Fruit fly (Drosophila melanogaster) whole organism, embryonic: ENCODE results near the gene UK114.

ENCODE experiments used
- CG10321 ChIP-seq: fragments of 200-800 bp; sonication (Bioruptor generic); IDR thresholded peaks from 2 replicates; pipeline ENCODE4 v1.3.6; 2022; ENCODE audit warnings: missing biosample characterization, missing genetic modification characterization
- CG10431 ChIP-seq: fragments of 200-800 bp; sonication (Bioruptor generic); optimal IDR thresholded peaks from 3 replicates; lab custom pipeline; 2018; ENCODE audit warnings: missing biosample characterization, mild to moderate bottlenecking, missing genetic modification characterization
- CG10654 ChIP-seq: fragments of 200-800 bp; sonication (Bioruptor generic); optimal IDR thresholded peaks from 2 replicates; lab custom pipeline; 2016; ENCODE audit warnings: missing biosample characterization, missing genetic modification characterization
- CG12219 ChIP-seq: fragments of 200-800 bp; sonication (Bioruptor generic); optimal IDR thresholded peaks from 3 replicates; lab custom pipeline; 2018; ENCODE audit warnings: missing biosample characterization, mild to moderate bottlenecking, missing genetic modification characterization
- CG12299 ChIP-seq: fragments of 200-800 bp; sonication (Bioruptor generic); optimal IDR thresholded peaks from 2 replicates; lab custom pipeline; 2018; ENCODE audit warnings: missing biosample characterization, mild to moderate bottlenecking, missing genetic modification characterization
- CG14965 ChIP-seq: fragments of 200-800 bp; sonication (Bioruptor generic); optimal IDR thresholded peaks from 2 replicates; lab custom pipeline; 2016; ENCODE audit warnings: missing biosample characterization, missing genetic modification characterization, borderline replicate concordance
- CG16779 ChIP-seq: fragments of 200-800 bp; sonication (Bioruptor generic); IDR thresholded peaks from 2 replicates; pipeline ENCODE4 v1.3.6; 2022; ENCODE audit warnings: missing biosample characterization, missing genetic modification characterization
- CG16813 ChIP-seq: fragments of 200-800 bp; sonication (Bioruptor generic); IDR thresholded peaks from 3 replicates; pipeline ENCODE4 v1.3.6; 2022; ENCODE audit warnings: missing biosample characterization, missing genetic modification characterization; ENCODE audit not compliant: partially characterized antibody
- CG2120 ChIP-seq: fragments of 200-800 bp; sonication (Bioruptor generic); optimal IDR thresholded peaks from 3 replicates; lab custom pipeline; 2016; ENCODE audit warnings: missing biosample characterization, missing genetic modification characterization
- CG2678 ChIP-seq: fragments of 200-800 bp; sonication (Bioruptor generic); optimal IDR thresholded peaks from 3 replicates; lab custom pipeline; 2019; ENCODE audit warnings: missing biosample characterization, mild to moderate bottlenecking, missing genetic modification characterization, moderate library complexity
- CG32532 ChIP-seq: fragments of 200-800 bp; sonication (Bioruptor generic); IDR thresholded peaks from 2 replicates; pipeline ENCODE4 v1.3.6; 2022; ENCODE audit warnings: missing biosample characterization, missing genetic modification characterization
- CG34422 ChIP-seq: fragments of 200-800 bp; sonication (Bioruptor generic); IDR thresholded peaks from 3 replicates; pipeline ENCODE4 v1.3.6; 2022; ENCODE audit warnings: missing biosample characterization, missing genetic modification characterization
- CG6272 ChIP-seq: fragments of 200-800 bp; sonication (Bioruptor generic); IDR thresholded peaks from 2 replicates; pipeline ENCODE4 v1.3.6; 2022; ENCODE audit warnings: missing biosample characterization, missing genetic modification characterization
- CG6791 ChIP-seq: fragments of 200-800 bp; sonication (Bioruptor generic); IDR thresholded peaks from 3 replicates; pipeline ENCODE4 v1.3.6; 2022; ENCODE audit warnings: missing biosample characterization, missing genetic modification characterization; ENCODE audit not compliant: partially characterized antibody
- CG7786 ChIP-seq: fragments of 200-800 bp; sonication (Bioruptor generic); optimal IDR thresholded peaks from 2 replicates; lab custom pipeline; 2016; ENCODE audit warnings: missing biosample characterization, missing genetic modification characterization
- CG9215 ChIP-seq: fragments of 200-800 bp; sonication (Bioruptor generic); IDR thresholded peaks from 2 replicates; pipeline ENCODE4 v1.3.6; 2022; ENCODE audit warnings: missing biosample characterization, missing genetic modification characterization
- Dll ChIP-seq: fragments of 200-800 bp; sonication (Bioruptor generic); IDR thresholded peaks from 4 replicates; pipeline ENCODE4 v1.3.6; 2022; ENCODE audit warnings: missing biosample characterization, missing genetic modification characterization; ENCODE audit not compliant: partially characterized antibody
- Drgx ChIP-seq: fragments of 200-800 bp; sonication (Bioruptor generic); IDR thresholded peaks from 2 replicates; pipeline ENCODE4 v1.3.6; 2022; ENCODE audit warnings: missing biosample characterization, missing genetic modification characterization
- Ets65A ChIP-seq: fragments of 200-800 bp; sonication (Bioruptor generic); peaks from one replicate; lab custom pipeline; 2016; ENCODE audit warnings: missing biosample characterization, missing genetic modification characterization
- Hr51 ChIP-seq, 2 experiments: fragments of 200-800 bp; sonication (Bioruptor generic); optimal IDR thresholded peaks; 2 replicates in 1 of 2; 3 replicates in 1 of 2; lab custom pipeline; 2016 to 2018; ENCODE audit warnings: missing biosample characterization in 2 of 2, missing genetic modification characterization in 2 of 2, mild to moderate bottlenecking in 1 of 2, moderate library complexity in 1 of 2
- Hsf ChIP-seq: fragments of 200-800 bp; sonication (Bioruptor generic); optimal IDR thresholded peaks from 3 replicates; lab custom pipeline; 2016; ENCODE audit warnings: missing biosample characterization, missing genetic modification characterization
- MESR4 ChIP-seq: fragments of 200-800 bp; sonication (Bioruptor generic); optimal IDR thresholded peaks from 2 replicates; lab custom pipeline; 2018; ENCODE audit warnings: missing biosample characterization, mild to moderate bottlenecking, missing genetic modification characterization, moderate library complexity
- Med ChIP-seq: fragments of 200-800 bp; sonication (Bioruptor generic); peaks from one replicate; lab custom pipeline; 2016; ENCODE audit warnings: missing biosample characterization, missing genetic modification characterization, mild to moderate bottlenecking, inconsistent platforms, moderate library complexity
- NC2β ChIP-seq: fragments of 200-800 bp; sonication (Bioruptor generic); optimal IDR thresholded peaks from 2 replicates; lab custom pipeline; 2016; ENCODE audit warnings: missing biosample characterization, missing genetic modification characterization
- Poxn ChIP-seq: fragments of 200-800 bp; sonication (Bioruptor generic); IDR thresholded peaks from 2 replicates; pipeline ENCODE4 v1.3.6; 2022; ENCODE audit warnings: missing biosample characterization, missing genetic modification characterization
- Sox100B ChIP-seq: fragments of 200-800 bp; sonication (Bioruptor generic); optimal IDR thresholded peaks from 3 replicates; lab custom pipeline; 2018; ENCODE audit warnings: missing biosample characterization, mild to moderate bottlenecking, missing genetic modification characterization
- TFAM ChIP-seq: fragments of 200-800 bp; sonication (Bioruptor generic); optimal IDR thresholded peaks from 2 replicates; lab custom pipeline; 2017; ENCODE audit warnings: missing biosample characterization, missing genetic modification characterization, inconsistent platforms
- ara ChIP-seq: fragments of 200-800 bp; sonication (Bioruptor generic); IDR thresholded peaks from 2 replicates; pipeline ENCODE4 v1.3.6; 2022; ENCODE audit warnings: missing biosample characterization, missing genetic modification characterization
- dimm ChIP-seq: fragments of 200-800 bp; sonication (Bioruptor generic); IDR thresholded peaks from 2 replicates; pipeline ENCODE4 v1.3.6; 2022; ENCODE audit warnings: missing biosample characterization, missing genetic modification characterization
- dmrt11E ChIP-seq: fragments of 200-800 bp; sonication (Bioruptor generic); optimal IDR thresholded peaks from 3 replicates; lab custom pipeline; 2018; ENCODE audit warnings: missing biosample characterization, mild to moderate bottlenecking, missing genetic modification characterization, moderate library complexity
- emc ChIP-seq: fragments of 200-800 bp; sonication (Bioruptor generic); optimal IDR thresholded peaks from 2 replicates; lab custom pipeline; 2016; ENCODE audit warnings: missing biosample characterization, missing genetic modification characterization
- gem ChIP-seq: fragments of 200-800 bp; sonication (Bioruptor generic); optimal IDR thresholded peaks from 2 replicates; lab custom pipeline; 2019; ENCODE audit warnings: missing biosample characterization, mild to moderate bottlenecking, missing genetic modification characterization, moderate library complexity
- inv ChIP-seq: fragments of 200-800 bp; sonication (Bioruptor generic); IDR thresholded peaks from 2 replicates; pipeline ENCODE4 v1.3.6; 2022; ENCODE audit warnings: missing biosample characterization, missing genetic modification characterization; ENCODE audit not compliant: partially characterized antibody
- lmd ChIP-seq: fragments of 200-800 bp; sonication (Bioruptor generic); IDR thresholded peaks from 2 replicates; pipeline ENCODE4 v1.3.6; 2022; ENCODE audit warnings: missing biosample characterization, missing genetic modification characterization
- lola ChIP-seq, 3 experiments: fragments of >200 bp in 2 of 3; fragments of 200-800 bp in 1 of 3; sonication (Bioruptor generic) in 1 of 3; optimal IDR thresholded peaks; 2 replicates each; lab custom pipeline; 2017 to 2019; ENCODE audit warnings: missing biosample characterization in 3 of 3, missing genetic modification characterization in 3 of 3, mild to moderate bottlenecking in 1 of 3, moderate library complexity in 1 of 3
- nerfin-1 ChIP-seq: fragments of 200-800 bp; sonication (Bioruptor generic); optimal IDR thresholded peaks from 3 replicates; lab custom pipeline; 2019; ENCODE audit warnings: missing biosample characterization, mild to moderate bottlenecking, missing genetic modification characterization, moderate library complexity
- pb ChIP-seq: fragments of 200-800 bp; sonication (Bioruptor generic); optimal IDR thresholded peaks from 3 replicates; lab custom pipeline; 2016; ENCODE audit warnings: missing biosample characterization, missing genetic modification characterization
- prd ChIP-seq, 3 experiments: fragments of >200 bp in 2 of 3; fragments of 200-800 bp in 1 of 3; sonication (Bioruptor generic) in 1 of 3; optimal IDR thresholded peaks in 2 of 3; IDR thresholded peaks in 1 of 3; 2 replicates in 2 of 3; 3 replicates in 1 of 3; pipeline versions ENCODE4 v1.3.6 to Lab custom; 2017 to 2022; ENCODE audit warnings: missing biosample characterization in 1 of 3, missing genetic modification characterization in 1 of 3
- ranshi ChIP-seq: fragments of 200-800 bp; sonication (Bioruptor generic); IDR thresholded peaks from 2 replicates; pipeline ENCODE4 v1.3.6; 2022; ENCODE audit warnings: missing biosample characterization, missing genetic modification characterization
- sens ChIP-seq: fragments of 200-800 bp; sonication (Bioruptor generic); peaks from one replicate; lab custom pipeline; 2016; ENCODE audit warnings: missing biosample characterization, missing genetic modification characterization
- sisA ChIP-seq: fragments of 200-800 bp; sonication (Bioruptor generic); IDR thresholded peaks from 2 replicates; pipeline ENCODE4 v1.3.6; 2022; ENCODE audit warnings: missing biosample characterization, missing genetic modification characterization
- sna ChIP-seq: fragments of 200-800 bp; sonication (Bioruptor generic); IDR thresholded peaks from 2 replicates; pipeline ENCODE4 v1.3.6; 2022; ENCODE audit warnings: missing biosample characterization, missing genetic modification characterization; ENCODE audit not compliant: partially characterized antibody
- trem ChIP-seq: fragments of 200-800 bp; optimal IDR thresholded peaks from 3 replicates; lab custom pipeline; 2019; ENCODE audit warnings: missing biosample characterization, mild to moderate bottlenecking, missing genetic modification characterization, moderate library complexity
- ttk ChIP-seq: fragments of 200-800 bp; sonication (Bioruptor generic); IDR thresholded peaks from 2 replicates; pipeline ENCODE4 v2.1.2; 2022; ENCODE audit warnings: missing biosample characterization, missing genetic modification characterization
- yki ChIP-seq: fragments of >200 bp; optimal IDR thresholded peaks from 3 replicates; lab custom pipeline; 2018
- zen2 ChIP-seq: fragments of 200-800 bp; sonication (Bioruptor generic); IDR thresholded peaks from 3 replicates; pipeline ENCODE4 v1.3.6; 2022; ENCODE audit warnings: missing biosample characterization, missing genetic modification characterization; ENCODE audit not compliant: partially characterized antibody
- zfh1 ChIP-seq: fragments of 200-800 bp; sonication (Bioruptor generic); IDR thresholded peaks from 3 replicates; pipeline ENCODE4 v1.3.6; 2022; ENCODE audit warnings: missing biosample characterization, missing genetic modification characterization

Gene UK114

dm6 chr2L:15249006-15249513 is 25.8 kb downstream of the UK114 start (continued):
- TF ChIP-seq Dll (peak; percentile 22; the same call in 1 of the 4 replicates), lmd (GFP tag; lab: Robert Waterston, UW) (no peak), Drgx (no peak), ranshi (GFP tag; lab: Robert Waterston, UW) (0 out of 2 replicates have a peak, but pooled peaks have one; percentile 0), CG10321 (no peak), sens (GFP tag; lab: Kevin White, UChicago) (peak; percentile 73), Ets65A (peak; percentile 79), Med (GFP tag; lab: Kevin White, UChicago) (peak; percentile 79), zen2 (GFP tag; lab: Robert Waterston, UW) (peak; percentile 3; the same call in 1 of the 3 replicates), ttk (GFP tag; lab: Robert Waterston, UW) (0 out of 2 replicates have a peak, but pooled peaks have one; percentile 3), inv (peak; percentile 2; the same call in 1 of the 2 replicates), pb (peak; percentile 39), CG6272 (0 out of 2 replicates have a peak, but pooled peaks have one; percentile 1), CG14965 (GFP tag; lab: Kevin White, UChicago) (peak; percentile 14), MESR4 (GFP tag; lab: Kevin White, UChicago) (peak; percentile 25), ara (GFP tag; lab: Robert Waterston, UW) (peak; percentile 12; the same call in 1 of the 2 replicates)
- TF ChIP-seq, all 482 proteins: peak for 19

- TF ChIP-seq nerfin-1 (tag; lab: Kevin White, UChicago) = peak; percentile 11
- peak; percentile 11 for TF ChIP-seq CG12299 (tag; lab: Kevin White, UChicago)
- peak; percentile 70 for TF ChIP-seq CG2120 (GFP tag; lab: Kevin White, UChicago)
- peak; percentile 75 for TF ChIP-seq gem (tag; lab: Kevin White, UChicago)
- TF ChIP-seq yki = no peak
- TF ChIP-seq CG9215 = peak; percentile 38
- peak; percentile 68; the same call in 1 of the 2 replicates for TF ChIP-seq sna (GFP tag; lab: Robert Waterston, UW)
- TF ChIP-seq Poxn (GFP tag; lab: Robert Waterston, UW) = no peak
- peak; percentile 3 for TF ChIP-seq Sox100B (GFP tag; lab: Kevin White, UChicago)
- no peak for TF ChIP-seq dimm
- peak; percentile 62; the same call in 2 of the 3 replicates for TF ChIP-seq CG34422
- peak; percentile 17 for TF ChIP-seq CG10654 (GFP tag; lab: Kevin White, UChicago)
- TF ChIP-seq CG16813 = peak; percentile 77
- TF ChIP-seq trem = peak; percentile 2
- TF ChIP-seq dmrt11E (tag; lab: Kevin White, UChicago) = peak; percentile 31
- peak; percentile 55 for TF ChIP-seq zfh1 (GFP tag; lab: Robert Waterston, UW)
- peak; percentile 59 for TF ChIP-seq CG2678 (tag; lab: Kevin White, UChicago)
- TF ChIP-seq CG7786 (GFP tag; lab: Kevin White, UChicago) = no peak
- peak; percentile 47 for TF ChIP-seq sisA
- no peak for TF ChIP-seq emc (GFP tag; lab: Kevin White, UChicago)
- TF ChIP-seq lola (GFP tag; optimal IDR thresholded peaks at IDR 0.05; lab: Kevin White, UChicago) = peak in 1 of 3 experiments; percentile 52
- TF ChIP-seq Hsf (GFP tag; lab: Kevin White, UChicago) = peak; percentile 49
- no peak for TF ChIP-seq TFAM (GFP tag; lab: Kevin White, UChicago)
- TF ChIP-seq CG32532 (GFP tag; lab: Robert Waterston, UW) = peak; percentile 57
- TF ChIP-seq CG16779 (GFP tag; lab: Robert Waterston, UW) = 0 out of 2 replicates have a peak, but pooled peaks have one; percentile 2
- peak; percentile 77 for TF ChIP-seq CG6791 (GFP tag; lab: Robert Waterston, UW)
- TF ChIP-seq Hr51 (GFP tag; optimal IDR thresholded peaks at IDR 0.05; lab: Kevin White, UChicago) = peak; percentile 14 to 31
- no peak for TF ChIP-seq CG12219 (GFP tag; lab: Kevin White, UChicago)
- no peak for TF ChIP-seq prd (optimal IDR thresholded peaks at IDR 0.05; lab: Kevin White, UChicago)
- peak; percentile 70; the same call in 2 of the 3 replicates for TF ChIP-seq prd (GFP tag; IDR thresholded peaks at IDR 0.05; lab: Robert Waterston, UW)
- no peak for TF ChIP-seq NC2β
- no peak for TF ChIP-seq CG10431 (GFP tag; lab: Kevin White, UChicago)
These were observed 26.5 kb downstream of the UK114 start, which contains the start of gene dao for dm6 chr2L:15248163-15249005. Gene dao (plus strand): TSS chr2L:15248879.
